Worm (Caenorhabditis elegans) whole organism, L1 larva: ENCODE results near the gene ZK666.2.

Source experiments
- C04F5.9 ChIP-seq: sonication (generic microtip); optimal IDR thresholded peaks from 2 replicates; lab custom pipeline; 2016; ENCODE audit warnings: missing genetic modification characterization, missing compliant biosample characterization
- C16A3.4 ChIP-seq: fragments of 150-350 bp; optimal IDR thresholded peaks from 2 replicates; lab custom pipeline; 2014; ENCODE audit warnings: missing biosample characterization, missing genetic modification characterization
- C34B4.2 ChIP-seq: sonication (generic microtip); optimal IDR thresholded peaks from 2 replicates; lab custom pipeline; 2017; ENCODE audit warnings: mild to moderate bottlenecking, missing genetic modification characterization, missing compliant biosample characterization
- F16B12.6 ChIP-seq: fragments of 150-350 bp; optimal IDR thresholded peaks from 2 replicates; lab custom pipeline; 2014; ENCODE audit warnings: missing biosample characterization, missing genetic modification characterization
- alr-1 ChIP-seq: fragments of 200-800 bp; sonication (Bioruptor generic); optimal IDR thresholded peaks from 2 replicates; lab custom pipeline; 2018; ENCODE audit warnings: borderline replicate concordance, mild to moderate bottlenecking, missing genetic modification characterization, missing compliant biosample characterization
- blmp-1 ChIP-seq: fragments of 150-350 bp; optimal IDR thresholded peaks from 2 replicates; lab custom pipeline; 2014; ENCODE audit warnings: missing biosample characterization, missing genetic modification characterization
- ceh-82 ChIP-seq, 3 experiments: fragments of 150-350 bp in 1 of 3; sonication (generic microtip) in 2 of 3; optimal IDR thresholded peaks; 2 replicates each; lab custom pipeline; 2014 to 2017; ENCODE audit warnings: missing biosample characterization in 3 of 3, missing genetic modification characterization in 3 of 3
- ceh-88 ChIP-seq: fragments of 200-800 bp; sonication (Bioruptor generic); IDR thresholded peaks from 2 replicates; pipeline ENCODE4 v1.3.6; 2022; ENCODE audit warnings: missing genetic modification characterization, missing compliant biosample characterization
- ces-1 ChIP-seq: fragments of 150-350 bp; optimal IDR thresholded peaks from 2 replicates; lab custom pipeline; 2014; ENCODE audit warnings: missing biosample characterization, missing genetic modification reagents, missing genetic modification characterization
- dpl-1 ChIP-seq, 3 experiments: fragments of 150-350 bp in 2 of 3; sonication (generic microtip) in 1 of 3; optimal IDR thresholded peaks; 2 replicates each; lab custom pipeline; 2014 to 2017; ENCODE audit warnings: missing biosample characterization in 3 of 3, missing genetic modification characterization in 3 of 3, missing genetic modification reagents in 3 of 3
- dsc-1 ChIP-seq: sonication (generic microtip); optimal IDR thresholded peaks from 2 replicates; lab custom pipeline; 2016; ENCODE audit warnings: mild to moderate bottlenecking, missing genetic modification characterization, missing compliant biosample characterization
- efl-1 ChIP-seq, 4 experiments: fragments of 150-350 bp; optimal IDR thresholded peaks in 3 of 4; peaks in 1 of 4; 1 replicate in 1 of 4; 2 replicates in 3 of 4; lab custom pipeline; 2014; ENCODE audit warnings: missing biosample characterization in 2 of 4, missing genetic modification characterization in 2 of 4, missing genetic modification reagents in 2 of 4
- efl-3 ChIP-seq: fragments of 200-800 bp; sonication (Bioruptor generic); optimal IDR thresholded peaks from 2 replicates; lab custom pipeline; 2018; ENCODE audit warnings: mild to moderate bottlenecking, missing genetic modification characterization, missing compliant biosample characterization
- egl-13 ChIP-seq: sonication (generic microtip); optimal IDR thresholded peaks from 2 replicates; lab custom pipeline; 2016; ENCODE audit warnings: missing genotype, missing genetic modification reagents, missing genetic modification characterization, missing compliant biosample characterization
- elt-2 ChIP-seq: sonication (generic microtip); optimal IDR thresholded peaks from 2 replicates; lab custom pipeline; 2016; ENCODE audit warnings: missing genetic modification characterization, mild to moderate bottlenecking, inconsistent platforms, missing compliant biosample characterization, missing genetic modification reagents
- elt-3 ChIP-seq, 6 experiments: fragments of 150-350 bp in 1 of 6; sonication (generic microtip); optimal IDR thresholded peaks; 2 replicates each; lab custom pipeline; 2017 to 2018; ENCODE audit warnings: missing biosample characterization in 6 of 6, missing genetic modification characterization in 6 of 6, inconsistent platforms in 1 of 6
- fkh-10 ChIP-seq: sonication (generic microtip); optimal IDR thresholded peaks from 2 replicates; lab custom pipeline; 2017; ENCODE audit warnings: missing biosample characterization, missing genetic modification reagents, missing genetic modification characterization
- fkh-8 ChIP-seq: sonication (generic microtip); optimal IDR thresholded peaks from 2 replicates; lab custom pipeline; 2016; ENCODE audit warnings: mild to moderate bottlenecking, missing genetic modification characterization, missing compliant biosample characterization
- hlh-4 ChIP-seq: sonication (generic microtip); optimal IDR thresholded peaks from 2 replicates; lab custom pipeline; 2016; ENCODE audit warnings: mild to moderate bottlenecking, missing genetic modification characterization, missing compliant biosample characterization
- hpl-2 ChIP-seq: fragments of 150-350 bp; optimal IDR thresholded peaks from 2 replicates; lab custom pipeline; 2014; ENCODE audit warnings: missing biosample characterization, missing genetic modification reagents, missing genetic modification characterization
- irx-1 ChIP-seq: sonication (generic microtip); optimal IDR thresholded peaks from 2 replicates; lab custom pipeline; 2016; ENCODE audit warnings: missing genetic modification characterization, missing compliant biosample characterization
- lin-13 ChIP-seq: fragments of 150-350 bp; optimal IDR thresholded peaks from 2 replicates; lab custom pipeline; 2014; ENCODE audit warnings: missing biosample characterization, missing genetic modification reagents, missing genetic modification characterization
- lin-14 ChIP-seq: fragments of 200-800 bp; sonication (Bioruptor generic); optimal IDR thresholded peaks from 2 replicates; lab custom pipeline; 2018; ENCODE audit warnings: mild to moderate bottlenecking, missing genetic modification characterization, moderate library complexity, missing compliant biosample characterization
- lin-15B ChIP-seq: fragments of 150-350 bp; sonication (generic microtip); optimal IDR thresholded peaks from 3 replicates; lab custom pipeline; 2014; ENCODE audit warnings: missing biosample characterization, missing genetic modification characterization
- mab-9 ChIP-seq: fragments of 200-800 bp; sonication (Bioruptor generic); IDR thresholded peaks from 2 replicates; pipeline ENCODE4 v1.3.6; 2022; ENCODE audit warnings: missing genetic modification reagents, missing genetic modification characterization, missing compliant biosample characterization
- mef-2 ChIP-seq: fragments of 150-350 bp; optimal IDR thresholded peaks from 2 replicates; lab custom pipeline; 2014; ENCODE audit warnings: missing biosample characterization, missing genetic modification characterization
- mep-1 ChIP-seq: fragments of 150-350 bp; optimal IDR thresholded peaks from 2 replicates; lab custom pipeline; 2014; ENCODE audit warnings: missing biosample characterization, missing genetic modification characterization
- nhr-12 ChIP-seq: sonication (generic microtip); optimal IDR thresholded peaks from 2 replicates; lab custom pipeline; 2017; ENCODE audit warnings: missing biosample characterization, missing genetic modification characterization
- nhr-19 ChIP-seq: fragments of 200-800 bp; sonication (Bioruptor generic); conservative IDR thresholded peaks from 2 replicates; pipeline ENCODE4 v1.3.6; 2022; ENCODE audit warnings: missing genetic modification characterization, missing compliant biosample characterization
- nhr-20 ChIP-seq: sonication (generic microtip); optimal IDR thresholded peaks from 2 replicates; lab custom pipeline; 2016; ENCODE audit warnings: mild to moderate bottlenecking, missing genetic modification characterization, missing compliant biosample characterization
- nhr-237 ChIP-seq: fragments of 150-350 bp; optimal IDR thresholded peaks from 2 replicates; lab custom pipeline; 2014; ENCODE audit warnings: missing biosample characterization, missing genetic modification characterization
- nhr-28 ChIP-seq: fragments of 150-350 bp; optimal IDR thresholded peaks from 2 replicates; lab custom pipeline; 2014; ENCODE audit warnings: missing biosample characterization, missing genetic modification characterization
- nhr-47 ChIP-seq: sonication (generic microtip); optimal IDR thresholded peaks from 2 replicates; lab custom pipeline; 2016; ENCODE audit warnings: mild to moderate bottlenecking, missing genetic modification characterization, moderate library complexity, missing compliant biosample characterization
- nhr-76 ChIP-seq: sonication (generic microtip); optimal IDR thresholded peaks from 2 replicates; lab custom pipeline; 2017; ENCODE audit warnings: missing biosample characterization, missing genetic modification characterization
- nhr-77 ChIP-seq: fragments of 150-350 bp; optimal IDR thresholded peaks from 2 replicates; lab custom pipeline; 2014; ENCODE audit warnings: missing biosample characterization, missing genetic modification characterization
- nhr-84 ChIP-seq: sonication (generic microtip); optimal IDR thresholded peaks from 2 replicates; lab custom pipeline; 2017; ENCODE audit warnings: missing biosample characterization, missing genetic modification characterization
- nhr-90 ChIP-seq: sonication (generic microtip); optimal IDR thresholded peaks from 2 replicates; lab custom pipeline; 2016; ENCODE audit warnings: mild to moderate bottlenecking, missing genetic modification characterization, missing compliant biosample characterization; ENCODE audit not compliant: poor library complexity
- pag-3 ChIP-seq: sonication (generic microtip); optimal IDR thresholded peaks from 2 replicates; lab custom pipeline; 2017; ENCODE audit warnings: missing genetic modification characterization, mild to moderate bottlenecking, missing compliant biosample characterization, antibody characterized with exemption, borderline replicate concordance; ENCODE audit not compliant: insufficient read depth
- rnt-1 ChIP-seq: sonication (generic microtip); optimal IDR thresholded peaks from 2 replicates; lab custom pipeline; 2016; ENCODE audit warnings: mild to moderate bottlenecking, missing genetic modification characterization, moderate library complexity, missing compliant biosample characterization
- snpc-4 ChIP-seq: fragments of 150-350 bp; optimal IDR thresholded peaks from 2 replicates; lab custom pipeline; 2014; ENCODE audit warnings: missing biosample characterization, missing genetic modification characterization
- snu-23 ChIP-seq: sonication (generic microtip); optimal IDR thresholded peaks from 2 replicates; lab custom pipeline; 2016; ENCODE audit warnings: missing genetic modification characterization, missing compliant biosample characterization
- sptf-1 ChIP-seq: fragments of 150-350 bp; optimal IDR thresholded peaks from 2 replicates; lab custom pipeline; 2014; ENCODE audit warnings: missing biosample characterization, missing genetic modification characterization
- sup-37 ChIP-seq: fragments of 200-800 bp; sonication (Bioruptor generic); optimal IDR thresholded peaks from 2 replicates; lab custom pipeline; 2018; ENCODE audit warnings: mild to moderate bottlenecking, missing genetic modification characterization, missing compliant biosample characterization
- tbx-2 ChIP-seq: sonication (generic microtip); optimal IDR thresholded peaks from 2 replicates; lab custom pipeline; 2016; ENCODE audit warnings: missing genetic modification characterization, missing compliant biosample characterization
- unc-30 ChIP-seq: sonication (generic microtip); optimal IDR thresholded peaks from 2 replicates; lab custom pipeline; 2017; ENCODE audit warnings: missing biosample characterization, missing genetic modification characterization
- unc-62 ChIP-seq: fragments of 150-350 bp; optimal IDR thresholded peaks from 2 replicates; lab custom pipeline; 2014; ENCODE audit warnings: missing biosample characterization, missing genetic modification reagents, missing genetic modification characterization
- unc-86 ChIP-seq: sonication (generic microtip); optimal IDR thresholded peaks from 2 replicates; lab custom pipeline; 2016; ENCODE audit warnings: missing genetic modification characterization, missing compliant biosample characterization
- vab-15 ChIP-seq: sonication (generic microtip); optimal IDR thresholded peaks from 2 replicates; lab custom pipeline; 2017; ENCODE audit warnings: missing genotype, mild to moderate bottlenecking, missing genetic modification characterization, missing compliant biosample characterization

The ZK666.2 gene

ce11 chrII:10449707-10450106 lies 22.0 kb downstream of the ZK666.2 start, which contains the start of gene lin-56:
Gene lin-56, plus strand, starts transcription at chrII:10450007.
- TF ChIP-seq vab-15 = no peak
- no peak for TF ChIP-seq lin-15B (tag; lab: Kevin White, UChicago)

ce11 chrII:10447348-10448316 lies 24.1 kb downstream of the ZK666.2 start, which contains the start of gene ZK673.2:
Gene ZK673.2, plus strand, starts transcription at chrII:10448266.
- TF ChIP-seq lin-13 (GFP tag; lab: Kevin White, UChicago) (peak; percentile 21), unc-30 (tag; lab: Kevin White, UChicago) (no peak), dpl-1 (GFP tag; optimal IDR thresholded peaks at IDR 0.05; lab: Kevin White, UChicago) (no peak), efl-3 (GFP tag; lab: Kevin White, UChicago) (no peak), sup-37 (no peak), rnt-1 (tag; lab: Kevin White, UChicago) (peak; percentile 3), unc-86 (tag; lab: Kevin White, UChicago) (no peak), sptf-1 (tag; lab: Kevin White, UChicago) (no peak), nhr-237 (tag; lab: Kevin White, UChicago) (no peak), C34B4.2 (tag; lab: Kevin White, UChicago) (peak; percentile 3), irx-1 (tag; lab: Kevin White, UChicago) (no peak), hpl-2 (GFP tag; lab: Kevin White, UChicago) (no peak), nhr-47 (tag; lab: Kevin White, UChicago) (no peak), alr-1 (no peak), dsc-1 (tag; lab: Kevin White, UChicago) (no peak), fkh-10 (GFP tag; lab: Kevin White, UChicago) (no peak), elt-3 (tag; optimal IDR thresholded peaks at IDR 0.05; lab: Kevin White, UChicago) (peak in 4 of 6 experiments; percentile 22 to 92 (median 51)), fkh-8 (peak; percentile 29), snu-23 (GFP tag; lab: Kevin White, UChicago) (peak; percentile 55), nhr-20 (peak; percentile 67), nhr-28 (no peak), elt-2 (tag; lab: Kevin White, UChicago) (peak; percentile 74), unc-62 (GFP tag; lab: Kevin White, UChicago) (no peak), nhr-19 (peak; percentile 45; the same call in 1 of the 2 replicates), ces-1 (GFP tag; lab: Kevin White, UChicago) (no peak), nhr-84 (tag; lab: Kevin White, UChicago) (no peak), pag-3 (tag; lab: Kevin White, UChicago) (no peak), C04F5.9 (no peak), ceh-88 (no peak; the same call in 1 of the 2 replicates), nhr-90 (tag; lab: Kevin White, UChicago) (peak; percentile 46), mef-2 (no peak), egl-13 (tag; lab: Kevin White, UChicago) (no peak), C16A3.4 (tag; lab: Kevin White, UChicago) (no peak), vab-15 (peak; percentile 1), blmp-1 (tag; lab: Kevin White, UChicago) (peak; percentile 80), nhr-76 (no peak), lin-14 (GFP tag; lab: Kevin White, UChicago) (peak; percentile 64), nhr-12 (tag; lab: Kevin White, UChicago) (no peak), tbx-2 (tag; lab: Kevin White, UChicago) (no peak), ceh-82 (tag; optimal IDR thresholded peaks at IDR 0.05; lab: Kevin White, UChicago) (no peak), mep-1 (tag; lab: Kevin White, UChicago) (peak; percentile 38), snpc-4 (tag; lab: Kevin White, UChicago) (no peak), nhr-77 (tag; lab: Kevin White, UChicago) (no peak), mab-9 (no peak), hlh-4 (tag; lab: Kevin White, UChicago) (no peak), efl-1 (optimal IDR thresholded peaks at IDR 0.05; lab: Kevin White, UChicago) (no peak), efl-1 (GFP tag; optimal IDR thresholded peaks at IDR 0.05 in 1 of 2; lab: Kevin White, UChicago) (peak; percentile 7 to 93), F16B12.6 (no peak)
